Worm (Caenorhabditis elegans) whole organism, late embryonic: ENCODE results near the gene cyp-25A3.

Source experiments
- ceh-18 ChIP-seq: sonication (generic microtip); optimal IDR thresholded peaks from 2 replicates; lab custom pipeline; 2016; ENCODE audit warnings: missing genetic modification characterization, missing compliant biosample characterization
- dve-1 ChIP-seq: sonication (generic microtip); optimal IDR thresholded peaks from 2 replicates; lab custom pipeline; 2017; ENCODE audit warnings: antibody characterized with exemption, mild to moderate bottlenecking, missing genetic modification characterization, missing compliant biosample characterization
- elt-2 ChIP-seq: sonication (generic microtip); optimal IDR thresholded peaks from 2 replicates; lab custom pipeline; 2016; ENCODE audit warnings: missing genetic modification reagents, missing genetic modification characterization, missing compliant biosample characterization
- hlh-15 ChIP-seq: sonication (generic microtip); optimal IDR thresholded peaks from 2 replicates; lab custom pipeline; 2016; ENCODE audit warnings: missing genetic modification characterization, missing compliant biosample characterization
- hlh-30 ChIP-seq: sonication (generic microtip); optimal IDR thresholded peaks from 2 replicates; lab custom pipeline; 2017; ENCODE audit warnings: antibody characterized with exemption, missing genetic modification characterization, missing compliant biosample characterization; ENCODE audit not compliant: insufficient read depth
- hlh-6 ChIP-seq: sonication (generic microtip); optimal IDR thresholded peaks from 2 replicates; lab custom pipeline; 2016; ENCODE audit warnings: missing genotype, missing genetic modification characterization, missing compliant biosample characterization
- hlh-8 ChIP-seq: sonication (generic microtip); optimal IDR thresholded peaks from 2 replicates; lab custom pipeline; 2016; ENCODE audit warnings: missing genotype, missing genetic modification characterization, missing compliant biosample characterization
- pag-3 ChIP-seq: sonication (generic microtip); optimal IDR thresholded peaks from 2 replicates; lab custom pipeline; 2016; ENCODE audit warnings: missing compliant biosample characterization, missing genetic modification characterization, borderline replicate concordance
- pha-4 ChIP-seq: fragments of 150-350 bp; optimal IDR thresholded peaks from 2 replicates; lab custom pipeline; 2018; ENCODE audit warnings: missing biosample characterization, missing genetic modification reagents, missing genetic modification characterization
- pqm-1 ChIP-seq: sonication (generic microtip); optimal IDR thresholded peaks from 2 replicates; lab custom pipeline; 2016; ENCODE audit warnings: missing genetic modification characterization, missing compliant biosample characterization
- rnt-1 ChIP-seq: sonication (generic microtip); optimal IDR thresholded peaks from 2 replicates; lab custom pipeline; 2016; ENCODE audit warnings: missing genetic modification characterization, missing compliant biosample characterization

- no peak for TF ChIP-seq pha-4 (tag; lab: Kevin White, UChicago)
- TF ChIP-seq elt-2 (tag; lab: Kevin White, UChicago), result no peak
- TF ChIP-seq pag-3 (tag; lab: Kevin White, UChicago), result no peak
- TF ChIP-seq hlh-15 (tag; lab: Kevin White, UChicago), result no peak
- no peak for TF ChIP-seq hlh-6 (tag; lab: Kevin White, UChicago)
- TF ChIP-seq hlh-8, result no peak
- TF ChIP-seq pqm-1 (tag; lab: Kevin White, UChicago), result no peak
- TF ChIP-seq ceh-18 (tag; lab: Kevin White, UChicago), result no peak
- TF ChIP-seq hlh-30 (tag; lab: Kevin White, UChicago), result no peak
- no peak for TF ChIP-seq rnt-1 (tag; lab: Kevin White, UChicago)
- TF ChIP-seq dve-1 (tag; lab: Kevin White, UChicago), result no peak
Observed at ce11 chrIII:3798416-3798815, 41.1 kb downstream of the cyp-25A3 start.
